Fruit fly (Drosophila melanogaster): ENCODE results near the gene Trp1.

Trp1 gene

DNA sequence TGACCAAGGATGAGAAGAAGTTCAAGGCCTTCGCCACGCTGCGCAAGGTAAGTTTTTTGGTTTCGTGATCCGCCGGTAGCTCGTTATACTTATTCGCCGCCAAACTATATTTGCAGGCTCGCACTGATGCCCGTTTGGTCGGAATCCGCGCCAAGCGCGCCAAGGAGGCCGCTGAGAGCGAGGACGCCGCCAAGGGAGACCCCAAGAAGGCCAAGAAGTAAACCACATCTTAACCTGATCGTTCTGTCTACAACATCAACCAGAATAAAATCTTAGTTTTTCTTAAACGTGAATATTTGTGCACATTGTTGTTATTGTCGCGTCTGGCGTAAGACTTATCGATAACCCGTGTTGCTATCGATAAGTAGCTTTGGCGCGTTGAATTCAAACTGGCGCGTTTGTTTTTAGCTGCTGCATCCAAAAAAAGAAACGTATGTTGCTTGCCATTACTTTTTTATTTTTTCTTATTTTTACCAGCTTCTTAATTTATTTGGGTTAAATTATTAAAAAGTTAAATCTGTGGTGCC lies 40.9 kb upstream of the Trp1 start:
- TF ChIP-seq brk (GFP tag; optimal IDR thresholded peaks at IDR 0.05) (no peak), CG32264 (GFP tag; optimal IDR thresholded peaks at IDR 0.05) (no peak), dmrt93B (GFP tag; optimal IDR thresholded peaks at IDR 0.05) (no peak), GATAd (GFP tag; optimal IDR thresholded peaks at IDR 0.05) (no peak), ey (GFP tag; optimal IDR thresholded peaks at IDR 0.05) (no peak), OdsH (GFP tag; optimal IDR thresholded peaks at IDR 0.05) (no peak), Dif (GFP tag; optimal IDR thresholded peaks at IDR 0.05; ENCODE audit: partially characterized antibody) (no peak), jim (GFP tag; optimal IDR thresholded peaks at IDR 0.05) (no peak), CG9705 (GFP tag; optimal IDR thresholded peaks at IDR 0.05) (no peak), sage (GFP tag; optimal IDR thresholded peaks at IDR 0.05) (no peak), sv (GFP tag; optimal IDR thresholded peaks at IDR 0.05) (no peak), pan (optimal IDR thresholded peaks at IDR 0.05) (no peak), Sp1 (GFP tag; optimal IDR thresholded peaks at IDR 0.05) (no peak)

DNA sequence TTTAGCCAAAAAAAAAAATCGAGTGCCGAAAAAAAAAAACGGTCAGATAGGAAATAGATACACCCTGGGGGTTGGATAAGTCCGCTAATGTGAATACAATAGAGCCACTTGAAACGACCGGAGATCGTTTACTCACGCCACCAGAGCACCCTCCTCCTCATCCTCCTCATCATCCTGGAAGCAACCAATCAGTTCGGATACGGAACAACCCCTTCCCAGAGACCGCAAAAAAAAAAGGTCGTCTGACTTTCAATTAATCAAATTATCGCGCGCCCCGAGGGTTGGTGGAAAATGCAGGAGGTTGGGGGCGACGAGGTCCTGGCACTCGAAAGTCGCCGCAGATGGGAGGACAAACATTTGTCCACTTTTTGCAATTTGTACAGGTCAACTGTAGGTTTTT lies 36.6 kb upstream of the Trp1 start:
- TF ChIP-seq dl (GFP tag; optimal IDR thresholded peaks at IDR 0.05; ENCODE audit: insufficient read depth in 1 of 2, partially characterized antibody in 2 of 2) (no peak), Vsx2 (GFP tag; optimal IDR thresholded peaks at IDR 0.05; ENCODE audit: partially characterized antibody) (no peak)

DNA sequence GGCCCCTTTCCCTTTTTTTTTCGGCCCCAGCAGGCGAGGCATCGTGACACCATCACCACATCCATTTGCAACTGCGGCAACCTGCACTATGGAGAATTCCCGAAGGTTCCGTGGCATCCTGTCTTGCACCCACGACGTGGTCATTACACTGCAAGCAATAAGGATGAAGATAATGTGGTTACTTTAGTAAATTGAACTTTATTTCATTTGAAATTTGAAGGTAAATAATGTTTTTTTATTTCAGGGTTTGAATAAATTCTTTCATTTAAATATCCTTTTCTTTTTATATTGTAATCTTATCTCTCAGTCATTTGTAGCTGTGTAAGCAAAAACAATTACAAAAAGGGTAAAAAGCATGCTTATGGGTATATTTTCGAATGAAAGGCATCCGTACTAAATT lies 27.4 kb upstream of the Trp1 start:
- TF ChIP-seq Hnf4 (GFP tag; optimal IDR thresholded peaks at IDR 0.05): peak; percentile 28
- TF ChIP-seq ey (GFP tag; optimal IDR thresholded peaks at IDR 0.05): peak; percentile 11
- TF ChIP-seq Dif (GFP tag; optimal IDR thresholded peaks at IDR 0.05; ENCODE audit: partially characterized antibody): no peak
- TF ChIP-seq foxo (GFP tag; optimal IDR thresholded peaks at IDR 0.05): peak in 1 of 2 experiments; percentile 31
- no peak for TF ChIP-seq jim (GFP tag; optimal IDR thresholded peaks at IDR 0.05)
- TF ChIP-seq CG9705 (GFP tag; optimal IDR thresholded peaks at IDR 0.05): no peak
- TF ChIP-seq HLH106 (tag; optimal IDR thresholded peaks at IDR 0.05): peak; percentile 72
- TF ChIP-seq br (GFP tag; optimal IDR thresholded peaks at IDR 0.05): no peak
- no peak for TF ChIP-seq lola (GFP tag; optimal IDR thresholded peaks at IDR 0.05)
- peak; percentile 22 for TF ChIP-seq woc (GFP tag; optimal IDR thresholded peaks at IDR 0.05)
- no peak for TF ChIP-seq CrebA (GFP tag; optimal IDR thresholded peaks at IDR 0.05; ENCODE audit: borderline replicate concordance)
- peak; percentile 64 for TF ChIP-seq Sp1 (GFP tag; optimal IDR thresholded peaks at IDR 0.05)
- TF ChIP-seq brk (GFP tag; optimal IDR thresholded peaks at IDR 0.05): peak; percentile 41
- TF ChIP-seq h (GFP tag; optimal IDR thresholded peaks at IDR 0.05): peak; percentile 60
- TF ChIP-seq rgr (GFP tag; optimal IDR thresholded peaks at IDR 0.05): peak; percentile 30
- TF ChIP-seq fru (GFP tag; optimal IDR thresholded peaks at IDR 0.05): peak; percentile 55
- no peak for TF ChIP-seq Myc (optimal IDR thresholded peaks at IDR 0.05)

DNA sequence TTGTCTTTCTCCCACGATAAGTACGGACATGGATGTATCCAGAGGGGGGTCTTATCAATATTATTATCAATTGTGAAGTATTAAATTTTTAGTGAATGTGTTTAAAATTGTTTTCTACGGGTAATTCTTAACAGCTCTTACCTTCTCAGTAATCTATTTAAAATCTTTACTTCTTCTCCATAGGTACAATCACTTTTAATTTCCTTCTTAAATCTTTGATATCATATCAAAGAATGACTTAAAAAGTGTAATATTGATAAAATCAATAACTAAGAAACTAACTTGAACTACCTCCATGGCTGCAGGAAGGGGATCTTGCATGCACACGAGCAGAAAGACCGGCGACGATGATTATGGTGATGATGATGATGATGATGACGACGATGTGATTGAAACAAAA lies 26.7 kb upstream of the Trp1 start:
- TF ChIP-seq Rel (GFP tag; optimal IDR thresholded peaks at IDR 0.05) (no peak), Rel (tag; optimal IDR thresholded peaks at IDR 0.05) (peak; percentile 51), pan (optimal IDR thresholded peaks at IDR 0.05) (no peak), Vsx2 (GFP tag; optimal IDR thresholded peaks at IDR 0.05; ENCODE audit: partially characterized antibody) (no peak), CG9705 (GFP tag; optimal IDR thresholded peaks at IDR 0.05) (peak; percentile 61), dl (GFP tag; optimal IDR thresholded peaks at IDR 0.05; ENCODE audit: insufficient read depth in 1 of 2, partially characterized antibody in 2 of 2) (no peak), Sp1 (GFP tag; optimal IDR thresholded peaks at IDR 0.05) (peak; percentile 91), CrebA (GFP tag; optimal IDR thresholded peaks at IDR 0.05; ENCODE audit: borderline replicate concordance) (no peak), ey (GFP tag; optimal IDR thresholded peaks at IDR 0.05) (peak; percentile 70), foxo (GFP tag; optimal IDR thresholded peaks at IDR 0.05) (peak in 1 of 2 experiments; percentile 87), Abd-B (GFP tag; optimal IDR thresholded peaks at IDR 0.05) (no peak), Hnf4 (GFP tag; optimal IDR thresholded peaks at IDR 0.05) (peak; percentile 35), GATAd (GFP tag; optimal IDR thresholded peaks at IDR 0.05) (no peak), Jra (GFP tag; optimal IDR thresholded peaks at IDR 0.05) (peak; percentile 23), Mio (GFP tag; optimal IDR thresholded peaks at IDR 0.05) (no peak), usp (GFP tag; optimal IDR thresholded peaks at IDR 0.05) (no peak), fru (GFP tag; optimal IDR thresholded peaks at IDR 0.05) (peak; percentile 92), br (GFP tag; optimal IDR thresholded peaks at IDR 0.05) (peak; percentile 13), Hr83 (GFP tag; optimal IDR thresholded peaks at IDR 0.05; ENCODE audit: poor library complexity, severe bottlenecking) (no peak), dsf (GFP tag; optimal IDR thresholded peaks at IDR 0.05; ENCODE audit: borderline replicate concordance) (no peak), sage (GFP tag; optimal IDR thresholded peaks at IDR 0.05) (no peak), rgr (GFP tag; optimal IDR thresholded peaks at IDR 0.05) (peak; percentile 72), OdsH (GFP tag; optimal IDR thresholded peaks at IDR 0.05) (peak; percentile 79), brk (GFP tag; optimal IDR thresholded peaks at IDR 0.05) (peak; percentile 51), Myc (optimal IDR thresholded peaks at IDR 0.05) (no peak), HLH106 (tag; optimal IDR thresholded peaks at IDR 0.05) (peak; percentile 90), Hr78 (GFP tag; optimal IDR thresholded peaks at IDR 0.05) (no peak), psq (GFP tag; optimal IDR thresholded peaks at IDR 0.05) (peak; percentile 70), N (GFP tag; optimal IDR thresholded peaks at IDR 0.05) (no peak), tai (GFP tag; optimal IDR thresholded peaks at IDR 0.05) (no peak), dmrt93B (GFP tag; optimal IDR thresholded peaks at IDR 0.05) (peak; percentile 76), h (GFP tag; optimal IDR thresholded peaks at IDR 0.05) (peak; percentile 87), woc (GFP tag; optimal IDR thresholded peaks at IDR 0.05) (peak; percentile 29), Dfd (GFP tag; optimal IDR thresholded peaks at IDR 0.05) (no peak), jim (GFP tag; optimal IDR thresholded peaks at IDR 0.05) (no peak), sv (GFP tag; optimal IDR thresholded peaks at IDR 0.05) (no peak), Dif (GFP tag; optimal IDR thresholded peaks at IDR 0.05; ENCODE audit: partially characterized antibody) (no peak)

All from whole organism, wandering third instar larva.